Worm (Caenorhabditis elegans): ENCODE data around the gene hum-10.

DNA sequence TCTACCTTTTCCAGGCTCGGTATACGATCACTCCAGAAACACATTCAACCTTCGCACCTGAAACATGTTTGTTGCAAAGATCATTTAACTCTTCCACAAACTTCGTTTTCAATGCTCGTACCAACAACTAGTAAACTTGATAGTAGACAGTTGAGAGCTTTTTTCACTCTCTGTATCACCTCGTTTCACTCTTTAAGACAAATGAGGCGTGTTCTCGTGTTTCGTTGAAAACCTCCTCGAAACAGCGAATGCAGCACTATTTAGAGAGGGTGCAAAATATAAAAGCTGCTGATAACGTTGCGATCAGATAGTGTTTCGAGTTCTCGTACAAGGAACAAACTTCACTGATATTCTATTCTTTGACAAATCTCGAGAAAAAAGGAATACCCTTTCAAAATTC is 10.9 kb upstream of the hum-10 start, which contains the start of gene F43C9.1:
- no peak for TF ChIP-seq nhr-48 (tag; optimal IDR thresholded peaks at IDR 0.05)
- no peak for TF ChIP-seq ama-1 (optimal IDR thresholded peaks at IDR 0.05)
- TF ChIP-seq hlh-30 (tag; optimal IDR thresholded peaks at IDR 0.05; ENCODE audit: insufficient read depth) = no peak
- TF ChIP-seq unc-62 (GFP tag; optimal IDR thresholded peaks at IDR 0.05 in 1 of 2) = no peak
- no peak for TF ChIP-seq unc-62 (tag; optimal IDR thresholded peaks at IDR 0.05)
- no peak for TF ChIP-seq zfp-2 (tag; optimal IDR thresholded peaks at IDR 0.05)

Data from whole organism, L4 larva.